Worm (Caenorhabditis elegans) whole organism, late embryonic: ENCODE measurements around the gene icd-1.

Experiments
- fkh-10 ChIP-seq: fragments of 150-350 bp; optimal IDR thresholded peaks from 2 replicates; lab custom pipeline; 2014; ENCODE audit warnings: missing biosample characterization, missing genetic modification reagents, missing genetic modification characterization
- pax-1 ChIP-seq: fragments of 150-350 bp; optimal IDR thresholded peaks from 2 replicates; lab custom pipeline; 2014; ENCODE audit warnings: missing biosample characterization, missing genetic modification characterization

ce11 chrII:6573677-6574076 is 14.8 kb downstream of the icd-1 start, which contains the start of gene sra-28:
- TF ChIP-seq fkh-10 (no peak), pax-1 (tag; lab: Kevin White, UChicago) (no peak)
